Fruit fly (Drosophila melanogaster): Measurements from ENCODE around the gene CG43052.

CG43052 gene

DNA sequence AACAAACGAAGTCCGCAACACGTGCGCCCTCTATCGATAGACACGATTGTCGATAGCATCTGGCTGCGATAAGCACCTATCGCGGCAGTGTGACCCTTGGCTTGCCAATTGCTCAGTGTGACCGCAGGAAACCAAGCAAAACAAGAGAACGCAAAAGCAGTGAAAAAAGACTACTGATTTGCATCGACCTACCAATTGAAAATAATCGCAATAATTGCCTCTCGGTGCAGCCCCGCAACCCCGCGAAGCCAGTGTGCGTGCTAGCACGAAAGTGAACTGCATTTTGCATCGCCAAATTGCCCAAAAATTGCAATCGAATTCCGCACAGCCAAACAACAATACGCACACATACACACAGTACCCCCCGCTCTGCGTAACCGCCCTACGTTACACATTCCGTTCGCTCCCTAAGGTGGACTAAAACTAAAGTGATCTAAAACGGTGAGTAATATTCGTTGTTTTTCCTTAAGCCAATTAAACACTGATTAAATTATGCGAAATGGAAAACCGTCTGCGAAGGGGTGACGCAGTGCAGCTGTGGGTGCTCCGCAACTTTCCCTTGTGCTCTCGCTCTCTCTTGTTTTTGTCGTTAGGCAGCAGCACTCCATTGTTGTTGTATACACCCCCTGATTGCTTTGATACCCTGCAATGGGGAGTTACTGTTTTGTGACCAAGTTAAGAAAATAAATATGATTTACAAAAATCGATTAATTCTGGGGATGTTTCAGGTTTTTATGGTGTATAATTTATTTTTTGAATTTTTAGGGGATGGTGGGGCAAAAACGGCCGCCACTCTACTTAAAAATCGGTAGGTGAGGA is 3.4 kb downstream of the CG43052 start, which contains the start of gene Rab14 (continued):
- TF ChIP-seq CG15336 (GFP tag; IDR thresholded peaks at IDR 0.05) = peak; percentile 85
- peak; percentile 87 for TF ChIP-seq Hr4 (GFP tag; optimal IDR thresholded peaks at IDR 0.05)
- peak; percentile 68 for TF ChIP-seq CG11294 (GFP tag; IDR thresholded peaks at IDR 0.05)
- peak; percentile 78 for TF ChIP-seq CG6792 (GFP tag; optimal IDR thresholded peaks at IDR 0.05)
- peak; percentile 41 for TF ChIP-seq CG11762 (GFP tag; optimal IDR thresholded peaks at IDR 0.05; ENCODE audit: insufficient read depth)
- TF ChIP-seq fd59A (GFP tag; optimal IDR thresholded peaks at IDR 0.05) = peak; percentile 48
- TF ChIP-seq dsx (GFP tag; optimal IDR thresholded peaks at IDR 0.05; ENCODE audit: poor library complexity, severe bottlenecking) = peak; percentile 39
- no peak for TF ChIP-seq fd85E (GFP tag; optimal IDR thresholded peaks at IDR 0.05)
- TF ChIP-seq Eip93F (GFP tag; optimal IDR thresholded peaks at IDR 0.05) = peak; percentile 48
- TF ChIP-seq CG6808 (GFP tag; optimal IDR thresholded peaks at IDR 0.05) = peak; percentile 66
- TF ChIP-seq Hr39 (GFP tag; optimal IDR thresholded peaks at IDR 0.05) = peak; percentile 82
- peak; percentile 80 for TF ChIP-seq Smox (GFP tag; optimal IDR thresholded peaks at IDR 0.05)
- peak; percentile 93 for TF ChIP-seq eg (GFP tag; IDR thresholded peaks at IDR 0.05)
- TF ChIP-seq salr (GFP tag; optimal IDR thresholded peaks at IDR 0.05) = peak; percentile 69 to 71
- TF ChIP-seq CG10669 (GFP tag; optimal IDR thresholded peaks at IDR 0.05) = peak; percentile 72
- peak; percentile 90 for TF ChIP-seq CG6163 (GFP tag; IDR thresholded peaks at IDR 0.05)
- TF ChIP-seq vri (GFP tag; optimal IDR thresholded peaks at IDR 0.05) = no peak
- peak; percentile 77 for TF ChIP-seq CG10631 (GFP tag; optimal IDR thresholded peaks at IDR 0.05)
- peak; percentile 67 for TF ChIP-seq cyc (GFP tag; optimal IDR thresholded peaks at IDR 0.05)
- TF ChIP-seq CG6854 (GFP tag; optimal IDR thresholded peaks at IDR 0.05) = no peak

DNA sequence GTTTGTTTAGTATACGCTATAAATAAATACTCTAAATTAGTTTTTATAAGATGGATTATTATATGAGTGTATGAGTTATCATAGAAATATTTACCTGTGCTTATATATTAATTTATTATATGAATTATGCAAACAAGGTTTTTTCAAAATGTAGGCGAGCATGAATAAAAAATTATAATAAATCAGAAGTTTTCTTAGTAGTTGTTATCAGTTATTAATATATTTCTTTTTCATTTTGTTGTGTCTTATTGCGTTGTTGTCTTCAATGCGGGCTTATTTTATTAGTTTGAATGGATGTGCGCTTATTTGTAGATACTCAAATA is 3.9 kb downstream of the CG43052 start:
- TF ChIP-seq CG15336 (GFP tag; IDR thresholded peaks at IDR 0.05) (no peak; the same call in 1 of the 2 replicates), CG9139 (GFP tag; optimal IDR thresholded peaks at IDR 0.05) (no peak), CG4318 (GFP tag; optimal IDR thresholded peaks at IDR 0.05) (peak; percentile 27), salr (GFP tag; optimal IDR thresholded peaks at IDR 0.05) (peak in 1 of 2 experiments; percentile 1), ss (GFP tag; optimal IDR thresholded peaks at IDR 0.05) (no peak), fd59A (GFP tag; optimal IDR thresholded peaks at IDR 0.05) (no peak), Eip78C (GFP tag) (peak; percentile 56), achi (GFP tag; optimal IDR thresholded peaks at IDR 0.05) (no peak), CG3032 (tag; optimal IDR thresholded peaks at IDR 0.05) (peak; percentile 26), acj6 (GFP tag; optimal IDR thresholded peaks at IDR 0.05) (peak; percentile 16), Hr4 (GFP tag; optimal IDR thresholded peaks at IDR 0.05) (peak; percentile 33)

DNA sequence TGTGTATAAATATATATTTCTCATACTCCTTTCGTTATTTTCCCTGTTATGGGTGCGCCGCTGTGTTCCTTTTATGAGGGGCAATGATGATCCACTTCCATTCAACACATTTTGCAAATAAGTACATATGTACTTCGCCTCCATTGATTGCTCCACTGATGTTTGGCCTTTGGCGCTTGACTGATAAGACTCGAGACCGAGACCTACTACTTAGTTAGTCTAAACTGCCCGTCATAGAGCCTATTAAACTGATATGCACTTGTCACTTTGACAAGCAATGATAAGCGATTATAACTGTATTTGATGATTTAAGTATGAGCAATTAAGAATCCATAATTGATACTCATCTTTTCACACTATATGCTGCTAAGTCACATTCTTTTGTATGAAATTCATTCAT is 4.4 kb downstream of the CG43052 start:
- TF ChIP-seq Eip78C (GFP tag) (no peak), ss (GFP tag; optimal IDR thresholded peaks at IDR 0.05) (no peak), net (GFP tag; optimal IDR thresholded peaks at IDR 0.05) (no peak), acj6 (GFP tag; optimal IDR thresholded peaks at IDR 0.05) (no peak), vri (GFP tag; optimal IDR thresholded peaks at IDR 0.05) (peak; percentile 5), svp (GFP tag) (peak; percentile 70), CG3919 (GFP tag; optimal IDR thresholded peaks at IDR 0.05) (no peak), eg (GFP tag; IDR thresholded peaks at IDR 0.05) (no peak)

DNA sequence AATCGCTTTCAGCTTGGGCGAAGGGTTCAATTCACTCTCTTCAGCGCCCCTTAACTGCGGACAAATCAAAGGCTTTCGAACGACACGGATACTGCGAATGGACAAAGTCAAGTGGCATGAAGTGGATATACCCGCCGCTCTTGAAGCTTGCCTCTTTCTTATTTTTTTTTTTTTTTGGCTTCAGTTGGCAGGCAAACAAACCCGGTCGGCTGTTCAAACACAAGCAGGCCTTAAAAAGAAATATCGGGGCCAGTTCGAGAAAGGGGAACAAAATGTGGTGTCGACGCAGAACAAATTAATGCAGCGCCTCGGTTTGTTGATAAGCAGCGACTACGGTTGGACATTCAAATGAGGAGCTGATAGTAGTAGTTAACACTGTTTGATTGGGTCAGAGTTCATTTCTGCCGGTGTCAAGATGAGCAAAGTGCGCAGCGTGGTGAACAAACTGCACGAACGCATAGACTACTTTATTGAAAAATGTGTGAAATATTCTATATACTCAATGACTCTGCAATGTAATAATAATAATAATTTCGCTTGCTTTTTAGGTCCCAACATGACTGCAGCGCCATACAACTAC is 5.0 kb downstream of the CG43052 start:
- TF ChIP-seq CG16779 (tag; optimal IDR thresholded peaks at IDR 0.05) = no peak
- no peak for TF ChIP-seq Smox (GFP tag; optimal IDR thresholded peaks at IDR 0.05)
- no peak for TF ChIP-seq fd59A (GFP tag; optimal IDR thresholded peaks at IDR 0.05)
- peak; percentile 66 for TF ChIP-seq fkh (GFP tag; optimal IDR thresholded peaks at IDR 0.05)
- TF ChIP-seq CG8632 (GFP tag; optimal IDR thresholded peaks at IDR 0.05) = no peak
- no peak for TF ChIP-seq eg (GFP tag; IDR thresholded peaks at IDR 0.05)
- no peak for TF ChIP-seq Lpt (GFP tag; optimal IDR thresholded peaks at IDR 0.05)
- TF ChIP-seq CG11902 (GFP tag; optimal IDR thresholded peaks at IDR 0.05) = no peak
- TF ChIP-seq CG6808 (GFP tag; optimal IDR thresholded peaks at IDR 0.05) = no peak
- no peak for TF ChIP-seq OdsH (GFP tag; optimal IDR thresholded peaks at IDR 0.05)
- no peak for TF ChIP-seq CG6276 (GFP tag; optimal IDR thresholded peaks at IDR 0.05)
- peak; percentile 15 for TF ChIP-seq Eip75B (GFP tag; optimal IDR thresholded peaks at IDR 0.05)
- TF ChIP-seq Sox102F (GFP tag; optimal IDR thresholded peaks at IDR 0.05) = no peak
